Fruit fly (Drosophila melanogaster) whole organism, embryonic: Measurements from ENCODE around the gene CG3603.

ENCODE experiments used
- Antp ChIP-seq: fragments of 200-800 bp; sonication (Bioruptor generic); optimal IDR thresholded peaks from 3 replicates; lab custom pipeline; 2016; ENCODE audit warnings: missing biosample characterization, missing genetic modification characterization
- CG10565 ChIP-seq: fragments of 200-800 bp; sonication (Bioruptor generic); optimal IDR thresholded peaks from 3 replicates; lab custom pipeline; 2016; ENCODE audit warnings: missing biosample characterization, mild to moderate bottlenecking, missing genetic modification characterization
- CG10979 ChIP-seq: fragments of 200-800 bp; sonication (Bioruptor generic); optimal IDR thresholded peaks from 2 replicates; lab custom pipeline; 2018; ENCODE audit warnings: missing biosample characterization, mild to moderate bottlenecking, missing genetic modification characterization, moderate library complexity
- CG12219 ChIP-seq: fragments of 200-800 bp; sonication (Bioruptor generic); optimal IDR thresholded peaks from 3 replicates; lab custom pipeline; 2018; ENCODE audit warnings: missing biosample characterization, mild to moderate bottlenecking, missing genetic modification characterization
- CG12942 ChIP-seq: fragments of 200-800 bp; sonication (Bioruptor generic); optimal IDR thresholded peaks from 3 replicates; lab custom pipeline; 2016; ENCODE audit warnings: missing biosample characterization, missing genetic modification characterization
- CG14050 ChIP-seq: fragments of 200-800 bp; sonication (Bioruptor generic); IDR thresholded peaks from 3 replicates; pipeline ENCODE4 v1.3.6; 2022; ENCODE audit warnings: missing biosample characterization, missing genetic modification characterization
- CG14441 ChIP-seq: fragments of 200-800 bp; sonication (Bioruptor generic); IDR thresholded peaks from 2 replicates; pipeline ENCODE4 v1.3.6; 2022; ENCODE audit warnings: missing biosample characterization, missing genetic modification characterization
- CG15696 ChIP-seq: fragments of 200-800 bp; sonication (Bioruptor generic); optimal IDR thresholded peaks from 2 replicates; lab custom pipeline; 2019; ENCODE audit warnings: missing biosample characterization, mild to moderate bottlenecking, missing genetic modification characterization, moderate library complexity
- CG2199 ChIP-seq: fragments of 200-800 bp; sonication (Bioruptor generic); IDR thresholded peaks from 3 replicates; pipeline ENCODE4 v1.3.6; 2022; ENCODE audit warnings: missing biosample characterization, missing genetic modification characterization
- CG3163 ChIP-seq: fragments of 200-800 bp; sonication (Bioruptor generic); optimal IDR thresholded peaks from 3 replicates; lab custom pipeline; 2016; ENCODE audit warnings: missing biosample characterization, missing genetic modification characterization
- CG4282 ChIP-seq: fragments of 200-800 bp; sonication (Bioruptor generic); optimal IDR thresholded peaks from 2 replicates; lab custom pipeline; 2016; ENCODE audit warnings: missing biosample characterization, missing genetic modification characterization
- CG4424 ChIP-seq: fragments of 200-800 bp; sonication (Bioruptor generic); optimal IDR thresholded peaks from 3 replicates; lab custom pipeline; 2016; ENCODE audit warnings: missing biosample characterization, missing genetic modification characterization
- CG5180 ChIP-seq: fragments of 200-800 bp; sonication (Bioruptor generic); optimal IDR thresholded peaks from 3 replicates; lab custom pipeline; 2017; ENCODE audit warnings: missing biosample characterization, missing genetic modification characterization, mild to moderate bottlenecking, moderate library complexity, missing genetic modification reagents
- CG6654 ChIP-seq: fragments of 200-800 bp; sonication (Bioruptor generic); optimal IDR thresholded peaks from 2 replicates; lab custom pipeline; 2017; ENCODE audit warnings: missing biosample characterization, mild to moderate bottlenecking, missing genetic modification characterization
- CG6683 ChIP-seq: fragments of 200-800 bp; sonication (Bioruptor generic); optimal IDR thresholded peaks from 2 replicates; lab custom pipeline; 2017; ENCODE audit warnings: missing biosample characterization, mild to moderate bottlenecking, missing genetic modification characterization, missing genetic modification reagents
- CG7357 ChIP-seq: fragments of 200-800 bp; sonication (Bioruptor generic); IDR thresholded peaks from 3 replicates; pipeline ENCODE4 v1.3.6; 2022; ENCODE audit warnings: missing biosample characterization, missing genetic modification characterization
- CG7556 ChIP-seq: fragments of 200-800 bp; sonication (Bioruptor generic); optimal IDR thresholded peaks from 2 replicates; lab custom pipeline; 2017; ENCODE audit warnings: missing biosample characterization, mild to moderate bottlenecking, missing genetic modification characterization
- CG9437 ChIP-seq: fragments of 200-800 bp; sonication (Bioruptor generic); optimal IDR thresholded peaks from 2 replicates; lab custom pipeline; 2018; ENCODE audit warnings: missing biosample characterization, mild to moderate bottlenecking, missing genetic modification characterization
- HLH54F ChIP-seq: fragments of 200-800 bp; sonication (Bioruptor generic); optimal IDR thresholded peaks from 3 replicates; lab custom pipeline; 2016; ENCODE audit warnings: missing biosample characterization, missing genetic modification characterization
- Hand ChIP-seq: fragments of 200-800 bp; sonication (Bioruptor generic); optimal IDR thresholded peaks from 2 replicates; lab custom pipeline; 2017; ENCODE audit warnings: mild to moderate bottlenecking, missing biosample characterization, missing genetic modification reagents, missing genetic modification characterization
- MBD-R2 ChIP-seq: fragments of 200-800 bp; sonication (Bioruptor generic); IDR thresholded peaks from 2 replicates; pipeline ENCODE4 v1.3.6; 2022; ENCODE audit warnings: missing biosample characterization, missing genetic modification characterization
- MTF-1 ChIP-seq: fragments of 200-800 bp; sonication (Bioruptor generic); optimal IDR thresholded peaks from 2 replicates; lab custom pipeline; 2018; ENCODE audit warnings: missing biosample characterization, mild to moderate bottlenecking, missing genetic modification characterization, borderline replicate concordance
- Optix ChIP-seq: fragments of 200-800 bp; sonication (Bioruptor generic); IDR thresholded peaks from 3 replicates; pipeline ENCODE4 v1.3.6; 2022; ENCODE audit warnings: missing biosample characterization, missing genetic modification characterization
- Side ChIP-seq: fragments of 200-800 bp; sonication (Bioruptor generic); optimal IDR thresholded peaks from 2 replicates; lab custom pipeline; 2016; ENCODE audit warnings: missing biosample characterization, missing genetic modification characterization
- Sox100B ChIP-seq: fragments of 200-800 bp; sonication (Bioruptor generic); optimal IDR thresholded peaks from 3 replicates; lab custom pipeline; 2018; ENCODE audit warnings: missing biosample characterization, mild to moderate bottlenecking, missing genetic modification characterization
- Spps ChIP-seq: fragments of 200-800 bp; sonication (Bioruptor generic); optimal IDR thresholded peaks from 2 replicates; lab custom pipeline; 2018; ENCODE audit warnings: missing biosample characterization, mild to moderate bottlenecking, missing genetic modification characterization
- Stat92E ChIP-seq, 3 experiments: fragments of >200 bp in 2 of 3; fragments of 200-800 bp in 1 of 3; sonication (Bioruptor generic) in 1 of 3; optimal IDR thresholded peaks; 2 replicates each; lab custom pipeline; 2017 to 2019; ENCODE audit warnings: missing biosample characterization in 3 of 3, missing genetic modification characterization in 3 of 3, mild to moderate bottlenecking in 1 of 3, moderate library complexity in 1 of 3
- Xrp1 ChIP-seq: fragments of 200-800 bp; sonication (Bioruptor generic); IDR thresholded peaks from 2 replicates; pipeline ENCODE4 v1.3.6; 2022; ENCODE audit warnings: missing biosample characterization, missing genetic modification characterization
- YL-1 ChIP-seq: fragments of 200-800 bp; sonication (Bioruptor generic); optimal IDR thresholded peaks from 3 replicates; lab custom pipeline; 2017; ENCODE audit warnings: missing biosample characterization, mild to moderate bottlenecking, missing genetic modification characterization
- ab ChIP-seq: fragments of 200-800 bp; sonication (Bioruptor generic); optimal IDR thresholded peaks from 2 replicates; lab custom pipeline; 2016; ENCODE audit warnings: missing biosample characterization, missing genetic modification characterization
- aop ChIP-seq: fragments of 200-800 bp; sonication (Bioruptor generic); IDR thresholded peaks from 2 replicates; pipeline ENCODE4 v1.3.6; 2022; ENCODE audit warnings: missing biosample characterization, missing genetic modification characterization
- ash1 ChIP-seq: fragments of 200-800 bp; sonication (Bioruptor generic); optimal IDR thresholded peaks from 2 replicates; lab custom pipeline; 2018; ENCODE audit warnings: missing biosample characterization, mild to moderate bottlenecking, missing genetic modification characterization
- bsh ChIP-seq, 2 experiments: fragments of 200-800 bp; sonication (Bioruptor generic); optimal IDR thresholded peaks; 2 replicates each; lab custom pipeline; 2017 to 2018; ENCODE audit warnings: mild to moderate bottlenecking in 2 of 2, missing biosample characterization in 2 of 2, missing genetic modification characterization in 2 of 2, moderate library complexity in 1 of 2
- cwo ChIP-seq: fragments of 200-800 bp; sonication (Bioruptor generic); optimal IDR thresholded peaks from 3 replicates; lab custom pipeline; 2017; ENCODE audit warnings: missing biosample characterization, missing genetic modification characterization, mild to moderate bottlenecking, moderate library complexity, missing genetic modification reagents
- en ChIP-seq: fragments of 200-800 bp; sonication (Bioruptor generic); optimal IDR thresholded peaks from 2 replicates; lab custom pipeline; 2016; ENCODE audit warnings: missing biosample characterization, missing genetic modification characterization
- fd3F ChIP-seq: fragments of 200-800 bp; sonication (Bioruptor generic); optimal IDR thresholded peaks from 2 replicates; lab custom pipeline; 2018; ENCODE audit warnings: missing biosample characterization, mild to moderate bottlenecking, missing genetic modification characterization, moderate library complexity
- grau ChIP-seq: fragments of 200-800 bp; optimal IDR thresholded peaks from 3 replicates; lab custom pipeline; 2019; ENCODE audit warnings: missing biosample characterization, mild to moderate bottlenecking, missing genetic modification characterization, moderate library complexity
- gro ChIP-seq: fragments of 200-800 bp; sonication (Bioruptor generic); optimal IDR thresholded peaks from 2 replicates; lab custom pipeline; 2016; ENCODE audit warnings: missing biosample characterization, missing genetic modification characterization
- kay ChIP-seq: fragments of 200-800 bp; sonication (Bioruptor generic); optimal IDR thresholded peaks from 2 replicates; lab custom pipeline; 2016; ENCODE audit warnings: missing biosample characterization, missing genetic modification characterization
- mld ChIP-seq: fragments of 200-800 bp; sonication (Bioruptor generic); IDR thresholded peaks from 3 replicates; pipeline ENCODE4 v1.3.6; 2022; ENCODE audit warnings: missing biosample characterization, missing genetic modification characterization; ENCODE audit not compliant: partially characterized antibody
- nom ChIP-seq: fragments of 200-800 bp; sonication (Bioruptor generic); optimal IDR thresholded peaks from 2 replicates; lab custom pipeline; 2017; ENCODE audit warnings: missing biosample characterization, missing genetic modification characterization, mild to moderate bottlenecking, moderate library complexity, missing genetic modification reagents
- oc ChIP-seq: fragments of 200-800 bp; sonication (Bioruptor generic); optimal IDR thresholded peaks from 2 replicates; lab custom pipeline; 2018; ENCODE audit warnings: missing biosample characterization, mild to moderate bottlenecking, missing genetic modification characterization, moderate library complexity
- odd ChIP-seq: fragments of 200-800 bp; sonication (Bioruptor generic); optimal IDR thresholded peaks from 2 replicates; lab custom pipeline; 2017; ENCODE audit warnings: missing biosample characterization, mild to moderate bottlenecking, missing genetic modification characterization
- pfk ChIP-seq: fragments of 200-800 bp; sonication (Bioruptor generic); optimal IDR thresholded peaks from 2 replicates; lab custom pipeline; 2018; ENCODE audit warnings: missing biosample characterization, mild to moderate bottlenecking, missing genetic modification characterization, moderate library complexity
- sd ChIP-seq: fragments of 200-800 bp; sonication (Bioruptor generic); optimal IDR thresholded peaks from 3 replicates; lab custom pipeline; 2018; ENCODE audit warnings: missing biosample characterization, mild to moderate bottlenecking, missing genetic modification characterization, moderate library complexity
- sima ChIP-seq: fragments of 200-800 bp; sonication (Bioruptor generic); optimal IDR thresholded peaks from 2 replicates; lab custom pipeline; 2016; ENCODE audit warnings: missing biosample characterization, missing genetic modification characterization
- tna ChIP-seq: fragments of 200-800 bp; sonication (Bioruptor generic); IDR thresholded peaks from 2 replicates; pipeline ENCODE4 v1.3.6; 2022; ENCODE audit warnings: missing biosample characterization, missing genetic modification characterization; ENCODE audit not compliant: partially characterized antibody
- vvl ChIP-seq: fragments of 200-800 bp; sonication (Bioruptor generic); IDR thresholded peaks from 2 replicates; pipeline ENCODE4 v1.3.6; 2022; ENCODE audit warnings: missing biosample characterization, missing genetic modification characterization
- zfh1 ChIP-seq: fragments of 200-800 bp; sonication (Bioruptor generic); IDR thresholded peaks from 3 replicates; pipeline ENCODE4 v1.3.6; 2022; ENCODE audit warnings: missing biosample characterization, missing genetic modification characterization
- zfh2 ChIP-seq: fragments of 200-800 bp; sonication (Bioruptor generic); optimal IDR thresholded peaks from 2 replicates; lab custom pipeline; 2016; ENCODE audit warnings: missing biosample characterization, missing genetic modification characterization

CG3603 gene

DNA sequence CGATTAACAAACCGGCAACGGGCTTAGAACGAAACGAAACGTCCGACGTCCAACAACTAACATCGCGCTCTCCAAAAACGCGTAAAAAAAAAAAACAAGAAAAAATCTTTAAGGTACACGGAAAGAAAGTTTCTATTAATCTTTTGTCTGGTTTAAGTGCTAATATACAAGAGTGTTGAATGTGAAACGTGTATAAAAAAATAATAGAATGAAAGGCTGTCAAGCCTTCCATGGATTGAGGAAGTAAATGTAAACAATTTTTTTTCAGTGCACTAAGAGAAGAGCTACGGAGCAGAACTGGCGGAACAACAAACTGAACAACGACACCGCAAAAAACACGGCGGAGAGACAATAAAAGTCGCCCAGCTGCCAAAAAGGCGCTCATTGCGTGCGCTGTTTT, 28.1 kb upstream of the CG3603 start, which contains the start of gene CG3588 (continued):
- TF ChIP-seq CG6683 (GFP tag; lab: Kevin White, UChicago), result peak; percentile 33
- TF ChIP-seq MTF-1 (GFP tag; lab: Kevin White, UChicago), result peak; percentile 21
- TF ChIP-seq oc, result peak; percentile 2
- TF ChIP-seq YL-1, result no peak
- peak; percentile 48 for TF ChIP-seq odd (GFP tag; lab: Kevin White, UChicago)
- peak; percentile 71; the same call in 1 of the 3 replicates for TF ChIP-seq zfh1 (GFP tag; lab: Robert Waterston, UW)
- TF ChIP-seq grau, result peak; percentile 71
- peak; percentile 45 for TF ChIP-seq sd (tag; lab: Kevin White, UChicago)
- no peak for TF ChIP-seq kay (GFP tag; lab: Kevin White, UChicago)
- peak; percentile 40 for TF ChIP-seq CG10979
- no peak for TF ChIP-seq ab (GFP tag; lab: Kevin White, UChicago)
- TF ChIP-seq nom (GFP tag; lab: Kevin White, UChicago), result no peak
- TF ChIP-seq bsh (GFP tag; optimal IDR thresholded peaks at IDR 0.05; lab: Kevin White, UChicago), result peak in 1 of 2 experiments; percentile 66
- TF ChIP-seq CG2199 (GFP tag; lab: Robert Waterston, UW), result no peak
- TF ChIP-seq gro (GFP tag; lab: Kevin White, UChicago), result peak; percentile 93
- peak; percentile 66 for TF ChIP-seq fd3F (GFP tag; lab: Kevin White, UChicago)
- TF ChIP-seq CG4424 (GFP tag; lab: Kevin White, UChicago), result peak; percentile 60
- no peak for TF ChIP-seq pfk (GFP tag; lab: Kevin White, UChicago)
- no peak for TF ChIP-seq mld (GFP tag; lab: Robert Waterston, UW)
- TF ChIP-seq HLH54F, result peak; percentile 74
- TF ChIP-seq Stat92E (GFP tag; optimal IDR thresholded peaks at IDR 0.05; lab: Kevin White, UChicago), result no peak
- no peak for TF ChIP-seq Spps (tag; lab: Kevin White, UChicago)
- peak; percentile 57 for TF ChIP-seq cwo (GFP tag; lab: Kevin White, UChicago)
- TF ChIP-seq Hand, result peak; percentile 29
- TF ChIP-seq Antp (GFP tag; lab: Kevin White, UChicago), result no peak
- no peak for TF ChIP-seq CG10565 (GFP tag; lab: Kevin White, UChicago)
- no peak for TF ChIP-seq aop (GFP tag; lab: Robert Waterston, UW)
- no peak for TF ChIP-seq CG15696 (tag; lab: Kevin White, UChicago)
- TF ChIP-seq CG6654 (GFP tag; lab: Kevin White, UChicago), result no peak
- TF ChIP-seq tna (GFP tag; lab: Robert Waterston, UW), result no peak
- peak; percentile 43 for TF ChIP-seq CG12219
- TF ChIP-seq Side, result no peak
- TF ChIP-seq CG14050, result peak; percentile 59; the same call in 2 of the 3 replicates
- peak; percentile 45 for TF ChIP-seq CG9437 (GFP tag; lab: Kevin White, UChicago)
- TF ChIP-seq CG3163 (GFP tag; lab: Kevin White, UChicago), result peak; percentile 44
- TF ChIP-seq CG4282 (GFP tag; lab: Kevin White, UChicago), result peak; percentile 6
- no peak for TF ChIP-seq en (GFP tag; lab: Kevin White, UChicago)
- no peak for TF ChIP-seq sima (GFP tag; lab: Kevin White, UChicago)
- peak; percentile 73; the same call in 1 of the 2 replicates for TF ChIP-seq vvl
- TF ChIP-seq MBD-R2, result peak; percentile 57
- peak; percentile 76 for TF ChIP-seq Xrp1 (GFP tag; lab: Robert Waterston, UW)
- peak; percentile 77 for TF ChIP-seq zfh2 (GFP tag; lab: Kevin White, UChicago)
- 0 out of 3 replicates have a peak, but pooled peaks have one; percentile 50 for TF ChIP-seq CG7357 (GFP tag; lab: Robert Waterston, UW)
- peak; percentile 16 for TF ChIP-seq CG12942
- TF ChIP-seq CG14441 (GFP tag; lab: Robert Waterston, UW), result peak; percentile 84
- no peak for TF ChIP-seq ash1 (GFP tag; lab: Kevin White, UChicago)
- no peak for TF ChIP-seq CG5180
- TF ChIP-seq Optix (GFP tag; lab: Robert Waterston, UW), result no peak
- peak; percentile 44 for TF ChIP-seq Sox100B (GFP tag; lab: Kevin White, UChicago)
- TF ChIP-seq CG7556 (GFP tag; lab: Kevin White, UChicago), result peak; percentile 61
